Worm (Caenorhabditis elegans): ENCODE data around the gene clec-1.

- TF ChIP-seq tbx-2 (tag; optimal IDR thresholded peaks at IDR 0.05) = no peak
- TF ChIP-seq ets-4 (tag; optimal IDR thresholded peaks at IDR 0.05) = no peak
- no peak for TF ChIP-seq unc-86 (tag; optimal IDR thresholded peaks at IDR 0.05)
- TF ChIP-seq syd-9 (tag; optimal IDR thresholded peaks at IDR 0.05) = no peak
- no peak for TF ChIP-seq ceh-14 (tag; optimal IDR thresholded peaks at IDR 0.05)
Measured at ce11 chrV:5716508-5716907, 16.6 kb downstream of the clec-1 start, which contains the start of gene K09H11.9.
